Fruit fly (Drosophila melanogaster) whole organism, wandering third instar larva: ENCODE measurements around the gene TyrR.

Experiments
- Abd-B ChIP-seq: fragments of >200 bp; optimal IDR thresholded peaks from 2 replicates; lab custom pipeline; 2017; ENCODE audit warnings: missing biosample characterization, missing genetic modification characterization
- CG32264 ChIP-seq: fragments of 200-800 bp; sonication (Bioruptor generic); optimal IDR thresholded peaks from 2 replicates; lab custom pipeline; 2016; ENCODE audit warnings: missing biosample characterization, missing genetic modification characterization
- CG9705 ChIP-seq: fragments of 200-800 bp; sonication (Bioruptor generic); optimal IDR thresholded peaks from 2 replicates; lab custom pipeline; 2018; ENCODE audit warnings: missing biosample characterization, mild to moderate bottlenecking, missing genetic modification characterization
- CrebA ChIP-seq: fragments of 200-800 bp; sonication (Bioruptor generic); optimal IDR thresholded peaks from 2 replicates; lab custom pipeline; 2016; ENCODE audit warnings: missing biosample characterization, mild to moderate bottlenecking, missing genetic modification characterization, borderline replicate concordance
- Dfd ChIP-seq: fragments of >200 bp; optimal IDR thresholded peaks from 2 replicates; lab custom pipeline; 2017; ENCODE audit warnings: missing biosample characterization, missing genetic modification characterization
- GATAd ChIP-seq: sonication (Bioruptor generic); optimal IDR thresholded peaks from 2 replicates; lab custom pipeline; 2016; ENCODE audit warnings: missing biosample characterization, missing genetic modification characterization
- HLH106 ChIP-seq: fragments of 200-800 bp; optimal IDR thresholded peaks from 3 replicates; lab custom pipeline; 2019; ENCODE audit warnings: missing biosample characterization, mild to moderate bottlenecking, missing genetic modification characterization, moderate library complexity
- Hnf4 ChIP-seq: fragments of 200-800 bp; sonication (Bioruptor generic); optimal IDR thresholded peaks from 2 replicates; lab custom pipeline; 2016; ENCODE audit warnings: missing biosample characterization, mild to moderate bottlenecking, missing genetic modification characterization
- Hr78 ChIP-seq: fragments of >200 bp; optimal IDR thresholded peaks from 2 replicates; lab custom pipeline; 2017; ENCODE audit warnings: missing biosample characterization, missing genetic modification characterization
- Hr83 ChIP-seq: fragments of 200-300 bp; sonication (Bioruptor generic); optimal IDR thresholded peaks from 2 replicates; lab custom pipeline; 2016; ENCODE audit warnings: missing biosample characterization, mild to moderate bottlenecking, missing genetic modification characterization, moderate library complexity; ENCODE audit not compliant: poor library complexity, severe bottlenecking
- Jra ChIP-seq: sonication (Bioruptor generic); optimal IDR thresholded peaks from 2 replicates; lab custom pipeline; 2016; ENCODE audit warnings: missing biosample characterization, missing genetic modification characterization
- Mio ChIP-seq: sonication (Bioruptor generic); optimal IDR thresholded peaks from 2 replicates; lab custom pipeline; 2016; ENCODE audit warnings: missing biosample characterization, missing genetic modification characterization
- Myc ChIP-seq: fragments of >200 bp; optimal IDR thresholded peaks from 2 replicates; lab custom pipeline; 2017
- N ChIP-seq: fragments of >200 bp; optimal IDR thresholded peaks from 2 replicates; lab custom pipeline; 2018; ENCODE audit warnings: missing biosample characterization, missing external identifiers, missing genetic modification characterization
- OdsH ChIP-seq: fragments of 200-800 bp; sonication (Bioruptor generic); optimal IDR thresholded peaks from 2 replicates; lab custom pipeline; 2016; ENCODE audit warnings: missing biosample characterization, mild to moderate bottlenecking, missing genetic modification characterization
- Rel ChIP-seq, 2 experiments: fragments of 200-800 bp; sonication (Bioruptor generic) in 1 of 2; optimal IDR thresholded peaks; 2 replicates in 1 of 2; 3 replicates in 1 of 2; lab custom pipeline; 2016 to 2019; ENCODE audit warnings: mild to moderate bottlenecking in 2 of 2, missing biosample characterization in 2 of 2, missing genetic modification characterization in 2 of 2, moderate library complexity in 1 of 2
- Sp1 ChIP-seq: fragments of 200-800 bp; sonication (Bioruptor generic); optimal IDR thresholded peaks from 3 replicates; lab custom pipeline; 2019; ENCODE audit warnings: missing biosample characterization, mild to moderate bottlenecking, missing genetic modification characterization, moderate library complexity
- Vsx2 ChIP-seq: fragments of 200-300, 225-300 bp; sonication (Bioruptor generic); optimal IDR thresholded peaks from 2 replicates; lab custom pipeline; 2018; ENCODE audit warnings: missing biosample characterization, missing genetic modification characterization; ENCODE audit not compliant: partially characterized antibody
- br ChIP-seq: fragments of 200-800 bp; sonication (Bioruptor generic); optimal IDR thresholded peaks from 2 replicates; lab custom pipeline; 2016; ENCODE audit warnings: missing biosample characterization, missing genetic modification characterization
- brk ChIP-seq: fragments of 200-800 bp; sonication (Bioruptor generic); optimal IDR thresholded peaks from 2 replicates; lab custom pipeline; 2016; ENCODE audit warnings: missing biosample characterization, mild to moderate bottlenecking, missing genetic modification characterization
- dl ChIP-seq, 2 experiments: fragments of 175-275, 200-275 bp in 1 of 2; fragments of 200-275 bp in 1 of 2; sonication (Bioruptor generic); optimal IDR thresholded peaks; lab custom pipeline; 2018; ENCODE audit warnings: mild to moderate bottlenecking in 2 of 2, missing biosample characterization in 2 of 2, missing genetic modification characterization in 2 of 2, moderate library complexity in 2 of 2; ENCODE audit not compliant: partially characterized antibody in 2 of 2, insufficient read depth in 1 of 2
- dmrt93B ChIP-seq: fragments of 200-800 bp; sonication (Bioruptor generic); optimal IDR thresholded peaks from 2 replicates; lab custom pipeline; 2018; ENCODE audit warnings: missing biosample characterization, mild to moderate bottlenecking, missing genetic modification characterization
- ey ChIP-seq: fragments of 200-800 bp; sonication (Bioruptor generic); optimal IDR thresholded peaks from 2 replicates; lab custom pipeline; 2016; ENCODE audit warnings: missing biosample characterization, missing genetic modification characterization
- foxo ChIP-seq, 2 experiments: fragments of 200-800 bp; sonication (Bioruptor generic); optimal IDR thresholded peaks; 2 replicates in 1 of 2; 3 replicates in 1 of 2; lab custom pipeline; 2016 to 2017; ENCODE audit warnings: missing biosample characterization in 2 of 2, missing genetic modification characterization in 2 of 2
- fru ChIP-seq: fragments of 200-800 bp; sonication (Bioruptor generic); optimal IDR thresholded peaks from 3 replicates; lab custom pipeline; 2016; ENCODE audit warnings: missing biosample characterization, mild to moderate bottlenecking, missing genetic modification characterization
- h ChIP-seq: fragments of 200-800 bp; sonication (Bioruptor generic); optimal IDR thresholded peaks from 3 replicates; lab custom pipeline; 2016; ENCODE audit warnings: missing biosample characterization, mild to moderate bottlenecking, missing genetic modification characterization
- jim ChIP-seq: fragments of 175-275, 200-325 bp; sonication (Bioruptor generic); optimal IDR thresholded peaks from 2 replicates; lab custom pipeline; 2016; ENCODE audit warnings: missing biosample characterization, mild to moderate bottlenecking, missing genetic modification characterization
- pan ChIP-seq: fragments of >200 bp; optimal IDR thresholded peaks from 2 replicates; lab custom pipeline; 2017
- psq ChIP-seq: fragments of 200-800 bp; sonication (Bioruptor generic); optimal IDR thresholded peaks from 3 replicates; lab custom pipeline; 2017; ENCODE audit warnings: missing biosample characterization, mild to moderate bottlenecking, missing genetic modification characterization, moderate library complexity
- rgr ChIP-seq: fragments of 200-800 bp; sonication (Bioruptor generic); optimal IDR thresholded peaks from 3 replicates; lab custom pipeline; 2016; ENCODE audit warnings: missing biosample characterization, mild to moderate bottlenecking, missing genetic modification characterization
- sage ChIP-seq: fragments of 200-800 bp; sonication (Bioruptor generic); optimal IDR thresholded peaks from 2 replicates; lab custom pipeline; 2016; ENCODE audit warnings: missing biosample characterization, mild to moderate bottlenecking, missing genetic modification characterization
- sv ChIP-seq: fragments of 200-800 bp; sonication (Bioruptor generic); optimal IDR thresholded peaks from 3 replicates; lab custom pipeline; 2016; ENCODE audit warnings: missing biosample characterization, missing genetic modification characterization
- tai ChIP-seq: sonication (Bioruptor generic); optimal IDR thresholded peaks from 2 replicates; lab custom pipeline; 2016; ENCODE audit warnings: missing biosample characterization, missing genetic modification characterization

The TyrR gene

DNA sequence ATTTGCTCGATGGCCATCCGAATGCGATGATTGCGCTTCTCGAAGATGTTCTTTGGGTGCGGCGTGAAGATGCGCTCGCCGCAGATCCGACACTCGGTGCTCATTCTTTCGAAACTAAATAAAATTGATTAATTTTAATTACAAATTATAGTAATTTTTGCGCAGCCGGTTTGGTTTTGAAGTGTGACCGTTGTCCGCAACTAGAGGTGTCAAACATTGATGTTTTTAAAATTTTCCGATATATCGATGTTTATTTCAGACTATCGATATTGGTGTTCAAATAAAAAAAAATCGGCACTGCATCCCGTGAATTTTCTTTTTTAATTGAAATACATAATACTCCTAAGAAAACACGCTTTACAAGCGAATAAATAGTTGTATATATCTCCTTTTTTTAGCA lies 46.0 kb upstream of the TyrR start, which contains the start of gene Odj:
Gene Odj, minus strand, starts transcription at position 209 of the 400 bp plus-strand sequence.
- TF ChIP-seq Sp1 (GFP tag; lab: Kevin White, UChicago) (no peak), foxo (GFP tag; optimal IDR thresholded peaks at IDR 0.05; lab: Kevin White, UChicago) (no peak), sv (GFP tag; lab: Kevin White, UChicago) (no peak), CG9705 (GFP tag; lab: Kevin White, UChicago) (no peak), dl (GFP tag; optimal IDR thresholded peaks at IDR 0.05; lab: Kevin White, UChicago; ENCODE audit: insufficient read depth in 1 of 2, partially characterized antibody in 2 of 2) (no peak), Dfd (GFP tag; lab: Kevin White, UChicago) (no peak), pan (lab: Kevin White, UChicago) (no peak), tai (GFP tag; lab: Kevin White, UChicago) (no peak), Hr83 (peak; percentile 72)

DNA sequence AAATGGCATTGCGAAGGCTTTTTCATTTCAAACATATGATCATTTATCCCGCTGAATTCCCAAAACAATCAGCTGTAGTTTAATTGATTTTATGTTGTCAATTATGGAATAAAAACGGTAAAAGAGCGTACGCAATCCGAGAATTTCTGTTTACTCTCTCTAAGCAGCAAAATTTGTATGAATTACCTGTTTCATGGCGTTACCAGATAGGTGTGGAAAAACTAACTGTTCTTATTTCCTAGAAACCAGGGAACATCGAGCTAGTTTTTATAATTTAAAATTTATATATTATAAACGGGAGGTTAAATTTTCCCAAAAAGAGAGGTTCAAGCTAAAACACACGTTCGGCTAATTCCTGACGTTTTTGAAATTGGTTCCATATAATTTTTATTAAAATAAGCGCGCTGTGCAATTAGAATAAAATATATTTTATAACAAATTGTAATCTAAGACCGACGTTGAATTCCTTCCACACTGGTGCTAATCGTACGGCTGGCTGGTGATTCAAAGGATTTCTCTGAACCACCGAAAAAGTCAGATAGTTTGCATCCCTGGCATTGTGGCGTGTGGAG lies 44.1 kb upstream of the TyrR start, which contains the start of gene CG17801:
Gene CG17801, minus strand, starts transcription at position 51 of the 572 bp plus-strand sequence.
- TF ChIP-seq GATAd (no peak), HLH106 (tag; lab: Kevin White, UChicago) (no peak), Hr83 (no peak)

DNA sequence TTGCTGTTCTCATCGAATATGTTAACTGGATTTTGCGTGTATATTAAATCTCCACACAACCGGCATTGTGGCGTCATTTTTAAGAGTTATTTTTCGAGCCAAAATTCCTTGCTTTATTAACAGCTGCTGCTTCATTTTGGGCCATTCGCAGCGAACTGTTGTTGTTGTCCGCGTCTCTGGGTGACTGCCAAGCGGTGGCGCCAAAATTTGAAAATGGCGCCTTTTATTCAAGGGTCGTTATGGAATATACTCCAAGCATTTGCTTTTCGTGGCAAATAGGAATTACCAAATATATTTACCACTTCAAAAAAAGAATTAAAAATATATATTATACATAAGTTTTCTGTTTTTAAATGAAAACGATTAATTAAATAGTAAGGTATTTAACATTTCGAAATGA lies 42.1 kb upstream of the TyrR start, which contains the start of gene Nnk:
Gene Nnk, minus strand, starts transcription at position 158 of the 400 bp plus-strand sequence.
- TF ChIP-seq Myc (lab: Kevin White, UChicago) (peak; percentile 34), sage (GFP tag; lab: Kevin White, UChicago) (no peak)

DNA sequence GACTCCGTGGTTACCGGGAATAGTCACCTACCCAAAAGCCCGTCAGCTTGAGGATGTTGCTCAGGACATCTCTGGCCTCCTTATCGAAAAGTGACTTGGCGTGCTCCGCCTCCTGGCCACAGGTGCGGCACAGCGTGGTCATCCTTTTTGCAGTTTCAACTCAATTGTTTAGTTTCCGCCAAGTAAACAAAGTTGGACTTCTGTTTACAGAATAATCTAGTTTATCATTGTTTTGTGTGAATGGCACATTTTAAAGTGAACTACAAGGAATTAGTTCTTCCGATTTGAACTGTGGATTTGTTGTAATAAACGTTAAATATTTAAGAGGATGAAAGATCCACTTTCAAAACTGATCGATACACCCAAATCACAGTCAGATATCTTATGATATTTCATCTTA lies 40.0 kb upstream of the TyrR start, which contains the start of gene CG17806:
Gene CG17806, minus strand, starts transcription at position 236 of the 400 bp plus-strand sequence.
- TF ChIP-seq Abd-B, result no peak
- TF ChIP-seq N (GFP tag; lab: Kevin White, UChicago), result no peak
- peak; percentile 8 for TF ChIP-seq Myc (lab: Kevin White, UChicago)

DNA sequence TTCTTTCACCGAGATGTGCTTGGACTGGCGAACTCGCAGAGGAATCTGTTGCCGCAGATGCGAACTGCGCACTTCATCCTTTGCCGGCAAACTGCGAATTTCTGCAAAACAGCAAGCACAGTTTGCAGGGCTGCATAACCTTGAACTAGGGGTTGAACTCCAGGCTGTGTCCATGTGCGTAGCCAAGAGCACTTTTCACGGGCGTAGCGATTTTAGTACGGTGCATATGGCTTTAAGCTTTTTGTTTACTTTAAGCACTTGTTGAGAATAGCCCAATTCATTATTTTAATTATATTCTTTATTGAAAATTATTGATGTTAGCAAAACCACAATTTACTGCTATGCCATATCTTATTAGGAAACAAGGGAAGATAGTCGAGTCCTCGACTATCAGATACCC lies 38.3 kb upstream of the TyrR start, which contains the start of gene CG17803:
Gene CG17803, minus strand, starts transcription at position 249 of the 400 bp plus-strand sequence.
- TF ChIP-seq dl (GFP tag; optimal IDR thresholded peaks at IDR 0.05; lab: Kevin White, UChicago; ENCODE audit: insufficient read depth in 1 of 2, partially characterized antibody in 2 of 2) (no peak), CG32264 (no peak), psq (no peak), brk (GFP tag; lab: Kevin White, UChicago) (no peak), rgr (GFP tag; lab: Kevin White, UChicago) (no peak), h (GFP tag; lab: Kevin White, UChicago) (no peak), CrebA (GFP tag; lab: Kevin White, UChicago) (no peak), sage (GFP tag; lab: Kevin White, UChicago) (no peak), CG9705 (GFP tag; lab: Kevin White, UChicago) (no peak), Myc (lab: Kevin White, UChicago) (no peak), Hr83 (no peak), Jra (no peak), fru (GFP tag; lab: Kevin White, UChicago) (no peak), jim (GFP tag; lab: Kevin White, UChicago) (no peak), Hnf4 (GFP tag; lab: Kevin White, UChicago) (no peak), Rel (GFP tag; optimal IDR thresholded peaks at IDR 0.05; lab: Kevin White, UChicago) (no peak), Rel (tag; optimal IDR thresholded peaks at IDR 0.05; lab: Kevin White, UChicago) (no peak)

DNA sequence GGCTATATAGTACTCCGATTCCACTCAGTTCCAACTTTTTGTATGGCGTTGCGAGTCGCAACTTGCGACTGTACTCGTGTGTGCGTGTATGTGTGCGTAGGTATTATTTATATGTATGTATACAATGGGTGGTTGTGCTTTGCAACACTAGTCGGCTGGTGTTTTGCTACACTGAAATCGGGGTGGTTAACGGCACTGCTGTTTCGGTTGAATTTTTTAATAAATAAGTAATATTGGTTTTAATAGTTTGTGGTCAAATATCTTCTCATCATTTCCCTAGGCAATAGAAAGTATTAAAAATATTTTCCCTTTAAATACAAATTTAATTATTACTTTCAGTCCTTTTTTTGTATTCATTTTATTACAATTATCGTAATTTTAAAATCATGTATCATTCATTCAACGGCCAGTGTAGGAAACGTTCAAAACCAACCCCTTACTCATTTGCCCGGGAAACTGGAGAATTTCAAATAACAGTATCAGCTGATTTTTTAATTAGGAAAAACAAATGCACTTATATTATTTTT lies 35.3 kb upstream of the TyrR start, which contains the start of gene CG7379:
Gene CG7379, minus strand, starts transcription at position 94 of the 527 bp plus-strand sequence.
- no peak for TF ChIP-seq Hr78
- TF ChIP-seq N (GFP tag; lab: Kevin White, UChicago), result peak; percentile 38
- TF ChIP-seq Rel (GFP tag; optimal IDR thresholded peaks at IDR 0.05; lab: Kevin White, UChicago), result peak; percentile 42
- TF ChIP-seq Rel (tag; optimal IDR thresholded peaks at IDR 0.05; lab: Kevin White, UChicago), result peak; percentile 53
- peak; percentile 84 for TF ChIP-seq ey
- TF ChIP-seq dl (GFP tag; optimal IDR thresholded peaks at IDR 0.05; lab: Kevin White, UChicago; ENCODE audit: insufficient read depth in 1 of 2, partially characterized antibody in 2 of 2), result no peak
- peak; percentile 90 for TF ChIP-seq br (GFP tag; lab: Kevin White, UChicago)
- TF ChIP-seq dmrt93B (GFP tag; lab: Kevin White, UChicago), result peak; percentile 86
- peak; percentile 57 for TF ChIP-seq jim (GFP tag; lab: Kevin White, UChicago)
- peak; percentile 88 for TF ChIP-seq psq
- no peak for TF ChIP-seq Dfd (GFP tag; lab: Kevin White, UChicago)
- TF ChIP-seq Jra, result peak; percentile 95
- no peak for TF ChIP-seq Vsx2 (GFP tag; lab: Kevin White, UChicago)
- peak; percentile 80 for TF ChIP-seq GATAd
- peak; percentile 98 for TF ChIP-seq Hnf4 (GFP tag; lab: Kevin White, UChicago)
- TF ChIP-seq Myc (lab: Kevin White, UChicago), result peak; percentile 82
- TF ChIP-seq OdsH (GFP tag; lab: Kevin White, UChicago), result peak; percentile 92
- peak; percentile 86 for TF ChIP-seq sage (GFP tag; lab: Kevin White, UChicago)
- peak; percentile 80 for TF ChIP-seq Mio (GFP tag; lab: Kevin White, UChicago)
- TF ChIP-seq brk (GFP tag; lab: Kevin White, UChicago), result no peak
- TF ChIP-seq HLH106 (tag; lab: Kevin White, UChicago), result peak; percentile 79
- TF ChIP-seq h (GFP tag; lab: Kevin White, UChicago), result peak; percentile 95
- peak; percentile 82 for TF ChIP-seq CG32264
- no peak for TF ChIP-seq tai (GFP tag; lab: Kevin White, UChicago)
- TF ChIP-seq Hr83, result peak; percentile 97
- peak; percentile 80 for TF ChIP-seq Sp1 (GFP tag; lab: Kevin White, UChicago)
- TF ChIP-seq foxo (GFP tag; optimal IDR thresholded peaks at IDR 0.05; lab: Kevin White, UChicago), result peak; percentile 54 to 96
